Worm (Caenorhabditis elegans): ENCODE data around the gene mpz-6.

mpz-6 gene

DNA sequence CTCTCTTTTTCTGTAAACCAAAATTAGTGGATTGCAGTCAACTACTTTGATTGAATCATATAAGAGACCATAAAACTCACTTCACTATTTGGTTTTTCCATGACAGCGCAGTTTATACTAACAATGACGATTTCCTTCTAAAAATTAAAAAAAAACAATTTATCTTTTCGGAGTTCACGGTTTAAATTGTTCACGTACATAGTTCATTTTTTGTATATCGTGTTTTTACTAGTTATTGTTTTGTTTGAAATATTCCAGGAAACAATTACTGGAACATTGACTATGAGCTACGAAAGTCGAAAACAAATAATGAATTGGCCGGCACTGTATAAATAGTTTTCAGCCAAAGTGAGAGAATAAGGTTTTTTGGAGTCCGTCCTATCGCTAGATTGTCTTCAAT is 14.2 kb downstream of the mpz-6 start, which contains the start of gene lido-17:
lido-17 (minus strand) TSS at position 101 of the 400 bp plus-strand sequence.
- TF ChIP-seq snpc-4 (tag; optimal IDR thresholded peaks at IDR 0.05) (no peak), mdl-1 (tag; optimal IDR thresholded peaks at IDR 0.05) (no peak), skn-1 (tag; optimal IDR thresholded peaks at IDR 0.05) (no peak), nhr-25 (tag; optimal IDR thresholded peaks at IDR 0.05) (no peak), nhr-76 (tag; optimal IDR thresholded peaks at IDR 0.05) (no peak), aly-2 (tag; optimal IDR thresholded peaks at IDR 0.05) (no peak), tbx-2 (tag; optimal IDR thresholded peaks at IDR 0.05) (no peak), pqm-1 (tag; optimal IDR thresholded peaks at IDR 0.05) (no peak), lsy-12 (tag; optimal IDR thresholded peaks at IDR 0.05) (no peak), eor-1 (tag; optimal IDR thresholded peaks at IDR 0.05) (no peak), fkh-10 (GFP tag; optimal IDR thresholded peaks at IDR 0.05) (no peak), fos-1 (tag; optimal IDR thresholded peaks at IDR 0.05) (no peak), pha-4 (tag; optimal IDR thresholded peaks at IDR 0.05) (no peak), elt-1 (tag; optimal IDR thresholded peaks at IDR 0.05) (no peak), ceh-16 (tag; optimal IDR thresholded peaks at IDR 0.05) (no peak), sea-2 (GFP tag; optimal IDR thresholded peaks at IDR 0.05) (no peak), nhr-28 (tag; optimal IDR thresholded peaks at IDR 0.05) (no peak), nhr-43 (tag; optimal IDR thresholded peaks at IDR 0.05; ENCODE audit: poor library complexity, severe bottlenecking) (no peak), daf-12 (tag; optimal IDR thresholded peaks at IDR 0.05) (no peak), lin-15B (tag; optimal IDR thresholded peaks at IDR 0.05) (no peak)

DNA sequence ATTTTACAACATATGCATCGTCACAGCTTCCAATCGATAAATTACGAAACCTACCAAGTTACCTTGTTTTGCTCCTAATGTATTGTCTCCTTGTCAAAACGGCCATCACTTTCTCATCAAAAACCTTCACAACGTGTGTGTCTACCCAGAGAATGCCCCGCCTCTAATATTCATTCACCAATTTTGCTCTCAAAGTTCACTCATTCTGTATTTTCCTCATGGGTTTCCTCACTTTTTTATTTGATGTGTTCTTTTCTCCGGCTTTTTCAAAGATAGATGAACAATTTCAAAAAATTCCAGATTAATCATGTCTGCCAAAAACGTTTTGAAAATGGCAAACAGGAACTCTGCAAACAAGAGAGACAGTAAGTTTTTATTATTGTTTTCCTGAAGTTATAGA is 21.7 kb downstream of the mpz-6 start, which contains the start of gene C06C3.7:
C06C3.7 (plus strand) TSS at position 301 of the 400 bp plus-strand sequence.
- TF ChIP-seq nhr-67 (tag; optimal IDR thresholded peaks at IDR 0.05) (no peak), ama-1 (optimal IDR thresholded peaks at IDR 0.05) (no peak), fkh-10 (GFP tag; optimal IDR thresholded peaks at IDR 0.05) (no peak), hmg-11 (tag; optimal IDR thresholded peaks at IDR 0.05) (no peak)

DNA sequence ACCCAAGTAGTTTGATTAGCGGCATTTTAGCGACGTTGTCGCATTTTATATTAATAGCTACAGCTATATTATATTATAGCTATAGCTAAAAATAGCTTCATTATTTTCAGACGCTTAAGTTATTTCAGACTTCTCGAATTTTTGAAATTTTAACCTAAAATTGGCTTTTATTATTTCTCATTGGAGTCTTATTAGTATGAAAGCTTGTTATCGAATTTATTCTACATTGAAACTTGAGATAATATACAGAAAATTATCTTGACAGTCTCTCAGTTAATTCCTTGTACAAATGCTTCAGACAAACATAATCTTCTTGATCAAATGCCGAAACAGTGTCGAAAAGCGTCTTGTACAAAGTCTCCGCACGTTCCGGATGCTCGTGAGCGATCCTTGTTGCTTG is 27.1 kb downstream of the mpz-6 start, which contains the start of gene srh-48:
srh-48 (plus strand) TSS at position 301 of the 400 bp plus-strand sequence.
- TF ChIP-seq skn-1 (tag; optimal IDR thresholded peaks at IDR 0.05): no peak
- TF ChIP-seq nhr-67 (tag; optimal IDR thresholded peaks at IDR 0.05): no peak
- TF ChIP-seq eor-1 (tag; optimal IDR thresholded peaks at IDR 0.05): no peak
- TF ChIP-seq nhr-11 (tag; optimal IDR thresholded peaks at IDR 0.05): no peak
- TF ChIP-seq sea-2 (GFP tag; optimal IDR thresholded peaks at IDR 0.05): no peak
- TF ChIP-seq hmg-11 (tag; optimal IDR thresholded peaks at IDR 0.05): no peak
- TF ChIP-seq nfya-1 (tag; optimal IDR thresholded peaks at IDR 0.05; ENCODE audit: insufficient read depth): no peak
- TF ChIP-seq nhr-76 (tag; optimal IDR thresholded peaks at IDR 0.05): no peak

DNA sequence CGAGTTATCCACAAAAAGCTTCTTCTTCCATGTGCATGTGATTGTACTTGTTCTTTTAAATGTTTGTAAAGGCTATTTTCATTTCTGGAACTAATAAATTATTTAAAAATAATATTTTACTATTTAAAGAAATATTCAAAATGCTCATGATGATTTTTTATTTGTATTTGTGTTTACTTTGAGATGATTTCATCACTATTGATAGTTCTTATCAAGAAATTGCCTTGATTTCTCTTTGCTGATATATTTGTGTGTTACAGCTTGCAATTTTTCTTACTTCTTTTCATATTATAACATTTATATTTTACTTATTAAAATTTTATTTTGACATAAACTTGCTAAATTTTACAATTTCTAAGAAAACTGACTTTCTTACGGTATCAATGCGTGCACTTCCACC is 28.7 kb downstream of the mpz-6 start:
- no peak for TF ChIP-seq R02D3.7 (tag; optimal IDR thresholded peaks at IDR 0.05)
- no peak for TF ChIP-seq ceh-82 (tag; optimal IDR thresholded peaks at IDR 0.05)
- peak; percentile 38 for TF ChIP-seq elt-2 (tag; optimal IDR thresholded peaks at IDR 0.05)
- no peak for TF ChIP-seq nhr-76 (tag; optimal IDR thresholded peaks at IDR 0.05)
- TF ChIP-seq fkh-2 (tag; optimal IDR thresholded peaks at IDR 0.05): no peak
- TF ChIP-seq pha-4 (tag; optimal IDR thresholded peaks at IDR 0.05): peak; percentile 59
- TF ChIP-seq skn-1 (tag; optimal IDR thresholded peaks at IDR 0.05): no peak
- TF ChIP-seq snpc-4 (tag; optimal IDR thresholded peaks at IDR 0.05): no peak
- no peak for TF ChIP-seq nhr-28 (tag; optimal IDR thresholded peaks at IDR 0.05)

DNA sequence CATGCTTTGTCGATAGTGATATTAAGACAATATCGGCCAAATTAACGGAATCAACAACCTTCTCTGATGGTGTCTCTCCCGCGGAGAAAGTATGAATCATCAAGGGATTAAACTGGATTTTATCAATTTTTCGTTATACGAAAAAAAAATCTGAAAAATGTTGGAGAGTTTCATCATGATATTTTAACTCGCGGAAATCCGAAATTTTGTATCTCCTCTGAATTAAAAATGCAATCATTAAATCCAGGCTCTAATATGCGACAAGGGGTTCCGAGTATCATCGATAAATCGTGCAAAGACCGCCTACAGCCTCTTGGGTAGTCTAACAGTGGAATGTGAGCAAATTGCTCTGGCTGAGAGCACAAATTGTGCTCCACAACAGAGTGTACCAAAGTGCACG is 29.8 kb downstream of the mpz-6 start, which contains the start of gene C06C3.10:
C06C3.10 (minus strand) TSS at position 101 of the 400 bp plus-strand sequence.
- TF ChIP-seq eor-1 (tag; optimal IDR thresholded peaks at IDR 0.05) (no peak), ztf-4 (tag; optimal IDR thresholded peaks at IDR 0.05) (no peak), egl-5 (tag; optimal IDR thresholded peaks at IDR 0.05) (no peak)

DNA sequence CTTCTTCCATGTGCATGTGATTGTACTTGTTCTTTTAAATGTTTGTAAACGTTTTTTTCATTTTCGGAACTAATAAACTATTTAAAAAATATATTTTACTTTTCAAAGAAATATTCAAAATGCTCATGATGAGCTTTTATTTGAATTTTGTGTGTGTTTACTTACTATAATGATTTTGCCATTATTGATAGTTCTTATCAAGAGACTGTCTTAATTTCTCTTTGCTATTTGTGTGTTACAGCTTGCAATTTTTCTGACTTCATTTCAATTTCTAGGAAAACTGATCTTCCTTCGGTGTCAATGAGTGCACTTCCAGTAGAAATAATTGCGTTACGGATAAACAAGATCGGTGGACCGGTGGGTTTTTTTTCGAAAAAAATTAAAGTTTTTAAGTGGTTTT is 32.1 kb downstream of the mpz-6 start, which contains the start of gene C06C3.12:
C06C3.12 (plus strand) TSS at position 301 of the 400 bp plus-strand sequence.
- no peak for TF ChIP-seq lin-15B (tag; optimal IDR thresholded peaks at IDR 0.05)
- peak; percentile 1 for TF ChIP-seq elt-2 (tag; optimal IDR thresholded peaks at IDR 0.05)

Measured in whole organism, L3 larva.